Fruit fly (Drosophila melanogaster): Measurements from ENCODE around the gene Atg18b.

The Atg18b gene

dm6 chr2L:21245093-21245736 is 24.8 kb upstream of the Atg18b start:
- TF ChIP-seq CG12605 (GFP tag; IDR thresholded peaks at IDR 0.05) (0 out of 2 replicates have a peak, but pooled peaks have one; percentile 17), Pif1B (GFP tag; optimal IDR thresholded peaks at IDR 0.05) (peak; percentile 16), EcR (GFP tag; optimal IDR thresholded peaks at IDR 0.05) (peak; percentile 47), Pif1A (GFP tag; optimal IDR thresholded peaks at IDR 0.05) (peak; percentile 7), CG13204 (GFP tag; optimal IDR thresholded peaks at IDR 0.05) (no peak), CG32121 (GFP tag; IDR thresholded peaks at IDR 0.05) (0 out of 2 replicates have a peak, but pooled peaks have one; percentile 11), CG9948 (tag; optimal IDR thresholded peaks at IDR 0.05) (no peak), D1 (tag; optimal IDR thresholded peaks at IDR 0.05) (no peak), gl (tag; optimal IDR thresholded peaks at IDR 0.05) (no peak), Ets98B (GFP tag; IDR thresholded peaks at IDR 0.05) (0 out of 2 replicates have a peak, but pooled peaks have one; percentile 5), CG8159 (tag; optimal IDR thresholded peaks at IDR 0.05) (no peak), CG14655 (GFP tag; optimal IDR thresholded peaks at IDR 0.05) (no peak), rn (GFP tag; IDR thresholded peaks at IDR 0.05) (no peak), CG4496 (GFP tag; IDR thresholded peaks at IDR 0.05) (0 out of 3 replicates have a peak, but pooled peaks have one; percentile 48), fd96Ca (GFP tag; IDR thresholded peaks at IDR 0.05) (no peak), CG10348 (GFP tag; IDR thresholded peaks at IDR 0.05) (no peak), Snoo (tag; optimal IDR thresholded peaks at IDR 0.05) (no peak)

- no peak for TF ChIP-seq Ets98B (GFP tag; IDR thresholded peaks at IDR 0.05)
- TF ChIP-seq rn (GFP tag; IDR thresholded peaks at IDR 0.05) = no peak
- TF ChIP-seq EcR (GFP tag; optimal IDR thresholded peaks at IDR 0.05) = peak; percentile 99
- TF ChIP-seq CG13204 (GFP tag; optimal IDR thresholded peaks at IDR 0.05) = peak; percentile 35
- no peak for TF ChIP-seq CG15710 (tag; optimal IDR thresholded peaks at IDR 0.05)
- TF ChIP-seq CG8301 (tag; optimal IDR thresholded peaks at IDR 0.05) = no peak
- no peak for TF ChIP-seq CG14655 (GFP tag; optimal IDR thresholded peaks at IDR 0.05)
- TF ChIP-seq CG17806 (tag; optimal IDR thresholded peaks at IDR 0.05) = no peak
- no peak for TF ChIP-seq Pif1A (GFP tag; optimal IDR thresholded peaks at IDR 0.05)
- no peak for TF ChIP-seq CG12605 (GFP tag; IDR thresholded peaks at IDR 0.05)
- no peak for TF ChIP-seq CG8159 (tag; optimal IDR thresholded peaks at IDR 0.05)
- TF ChIP-seq CG9948 (tag; optimal IDR thresholded peaks at IDR 0.05) = no peak
- no peak for TF ChIP-seq CG10348 (GFP tag; IDR thresholded peaks at IDR 0.05)
- no peak for TF ChIP-seq D1 (tag; optimal IDR thresholded peaks at IDR 0.05)
- TF ChIP-seq CG34367 (tag; optimal IDR thresholded peaks at IDR 0.05) = no peak
- no peak for TF ChIP-seq gl (tag; optimal IDR thresholded peaks at IDR 0.05)
- TF ChIP-seq fd96Ca (GFP tag; IDR thresholded peaks at IDR 0.05) = no peak
- TF ChIP-seq CG4496 (GFP tag; IDR thresholded peaks at IDR 0.05) = 0 out of 3 replicates have a peak, but pooled peaks have one; percentile 15
- no peak for TF ChIP-seq CG32121 (GFP tag; IDR thresholded peaks at IDR 0.05)
- peak; percentile 2 for TF ChIP-seq Snoo (tag; optimal IDR thresholded peaks at IDR 0.05)
- TF ChIP-seq Pif1B (GFP tag; optimal IDR thresholded peaks at IDR 0.05) = no peak
These were observed 23.6 kb upstream of the Atg18b start for dm6 chr2L:21243964-21244466.

- TF ChIP-seq gl (tag; optimal IDR thresholded peaks at IDR 0.05) = no peak
- TF ChIP-seq CG13204 (GFP tag; optimal IDR thresholded peaks at IDR 0.05) = no peak
- TF ChIP-seq CG17806 (tag; optimal IDR thresholded peaks at IDR 0.05) = no peak
- TF ChIP-seq rn (GFP tag; IDR thresholded peaks at IDR 0.05) = no peak
- no peak for TF ChIP-seq D1 (tag; optimal IDR thresholded peaks at IDR 0.05)
- no peak for TF ChIP-seq Snoo (tag; optimal IDR thresholded peaks at IDR 0.05)
- no peak for TF ChIP-seq CG4496 (GFP tag; IDR thresholded peaks at IDR 0.05)
- no peak for TF ChIP-seq CG14655 (GFP tag; optimal IDR thresholded peaks at IDR 0.05)
- no peak for TF ChIP-seq Pif1A (GFP tag; optimal IDR thresholded peaks at IDR 0.05)
- no peak for TF ChIP-seq CG9948 (tag; optimal IDR thresholded peaks at IDR 0.05)
- no peak for TF ChIP-seq CG8159 (tag; optimal IDR thresholded peaks at IDR 0.05)
- no peak for TF ChIP-seq Ets98B (GFP tag; IDR thresholded peaks at IDR 0.05)
- no peak for TF ChIP-seq CG32121 (GFP tag; IDR thresholded peaks at IDR 0.05)
- TF ChIP-seq CG34367 (tag; optimal IDR thresholded peaks at IDR 0.05) = no peak
These were observed 22.0 kb upstream of the Atg18b start for dm6 chr2L:21242369-21242768.

- peak; percentile 29 for TF ChIP-seq CG34367 (tag; optimal IDR thresholded peaks at IDR 0.05)
- TF ChIP-seq CG13204 (GFP tag; optimal IDR thresholded peaks at IDR 0.05) = peak; percentile 38
- no peak for TF ChIP-seq fd96Ca (GFP tag; IDR thresholded peaks at IDR 0.05)
- TF ChIP-seq Pif1B (GFP tag; optimal IDR thresholded peaks at IDR 0.05) = peak; percentile 31
- peak; percentile 99 for TF ChIP-seq EcR (GFP tag; optimal IDR thresholded peaks at IDR 0.05)
- no peak for TF ChIP-seq CG10348 (GFP tag; IDR thresholded peaks at IDR 0.05)
- peak; percentile 19 for TF ChIP-seq Pif1A (GFP tag; optimal IDR thresholded peaks at IDR 0.05)
- TF ChIP-seq Ets98B (GFP tag; IDR thresholded peaks at IDR 0.05) = no peak
These were observed 17.5 kb upstream of the Atg18b start for dm6 chr2L:21237748-21238459.

- TF ChIP-seq Ets98B (GFP tag; IDR thresholded peaks at IDR 0.05) (no peak), CG34367 (tag; optimal IDR thresholded peaks at IDR 0.05) (no peak)
These were observed 16.8 kb upstream of the Atg18b start, which contains the start of gene Hr39 for dm6 chr2L:21237048-21237747. Gene Hr39, plus strand, starts transcription at chr2L:21237250.

All from whole organism, pupa.